Fruit fly (Drosophila melanogaster) whole organism, wandering third instar larva: ENCODE results near the gene mei-41.
A peak's percentile ranks its signal among the peaks of the same experiment; 100 is the strongest.

ENCODE experiments used
- Abd-B ChIP-seq: fragments of >200 bp; optimal IDR thresholded peaks from 2 replicates; lab custom pipeline; 2017; ENCODE audit warnings: missing biosample characterization, missing genetic modification characterization
- CG32264 ChIP-seq: fragments of 200-800 bp; sonication (Bioruptor generic); optimal IDR thresholded peaks from 2 replicates; lab custom pipeline; 2016; ENCODE audit warnings: missing biosample characterization, missing genetic modification characterization
- CG9705 ChIP-seq: fragments of 200-800 bp; sonication (Bioruptor generic); optimal IDR thresholded peaks from 2 replicates; lab custom pipeline; 2018; ENCODE audit warnings: missing biosample characterization, mild to moderate bottlenecking, missing genetic modification characterization
- CrebA ChIP-seq: fragments of 200-800 bp; sonication (Bioruptor generic); optimal IDR thresholded peaks from 2 replicates; lab custom pipeline; 2016; ENCODE audit warnings: missing biosample characterization, mild to moderate bottlenecking, missing genetic modification characterization, borderline replicate concordance
- Dfd ChIP-seq: fragments of >200 bp; optimal IDR thresholded peaks from 2 replicates; lab custom pipeline; 2017; ENCODE audit warnings: missing biosample characterization, missing genetic modification characterization
- Dif ChIP-seq: fragments of 200-275, 200-300 bp; sonication (Bioruptor generic); optimal IDR thresholded peaks from 2 replicates; lab custom pipeline; 2018; ENCODE audit warnings: missing biosample characterization, missing genetic modification characterization; ENCODE audit not compliant: partially characterized antibody
- GATAd ChIP-seq: sonication (Bioruptor generic); optimal IDR thresholded peaks from 2 replicates; lab custom pipeline; 2016; ENCODE audit warnings: missing biosample characterization, missing genetic modification characterization
- HLH106 ChIP-seq: fragments of 200-800 bp; optimal IDR thresholded peaks from 3 replicates; lab custom pipeline; 2019; ENCODE audit warnings: missing biosample characterization, mild to moderate bottlenecking, missing genetic modification characterization, moderate library complexity
- Hnf4 ChIP-seq: fragments of 200-800 bp; sonication (Bioruptor generic); optimal IDR thresholded peaks from 2 replicates; lab custom pipeline; 2016; ENCODE audit warnings: missing biosample characterization, mild to moderate bottlenecking, missing genetic modification characterization
- Hr78 ChIP-seq: fragments of >200 bp; optimal IDR thresholded peaks from 2 replicates; lab custom pipeline; 2017; ENCODE audit warnings: missing biosample characterization, missing genetic modification characterization
- Hr83 ChIP-seq: fragments of 200-300 bp; sonication (Bioruptor generic); optimal IDR thresholded peaks from 2 replicates; lab custom pipeline; 2016; ENCODE audit warnings: missing biosample characterization, mild to moderate bottlenecking, missing genetic modification characterization, moderate library complexity; ENCODE audit not compliant: poor library complexity, severe bottlenecking
- Jra ChIP-seq: sonication (Bioruptor generic); optimal IDR thresholded peaks from 2 replicates; lab custom pipeline; 2016; ENCODE audit warnings: missing biosample characterization, missing genetic modification characterization
- Mio ChIP-seq: sonication (Bioruptor generic); optimal IDR thresholded peaks from 2 replicates; lab custom pipeline; 2016; ENCODE audit warnings: missing biosample characterization, missing genetic modification characterization
- Myc ChIP-seq: fragments of >200 bp; optimal IDR thresholded peaks from 2 replicates; lab custom pipeline; 2017
- N ChIP-seq: fragments of >200 bp; optimal IDR thresholded peaks from 2 replicates; lab custom pipeline; 2018; ENCODE audit warnings: missing biosample characterization, missing external identifiers, missing genetic modification characterization
- OdsH ChIP-seq: fragments of 200-800 bp; sonication (Bioruptor generic); optimal IDR thresholded peaks from 2 replicates; lab custom pipeline; 2016; ENCODE audit warnings: missing biosample characterization, mild to moderate bottlenecking, missing genetic modification characterization
- Rel ChIP-seq, 2 experiments: fragments of 200-800 bp; sonication (Bioruptor generic) in 1 of 2; optimal IDR thresholded peaks; 2 replicates in 1 of 2; 3 replicates in 1 of 2; lab custom pipeline; 2016 to 2019; ENCODE audit warnings: mild to moderate bottlenecking in 2 of 2, missing biosample characterization in 2 of 2, missing genetic modification characterization in 2 of 2, moderate library complexity in 1 of 2
- Sp1 ChIP-seq: fragments of 200-800 bp; sonication (Bioruptor generic); optimal IDR thresholded peaks from 3 replicates; lab custom pipeline; 2019; ENCODE audit warnings: missing biosample characterization, mild to moderate bottlenecking, missing genetic modification characterization, moderate library complexity
- Vsx2 ChIP-seq: fragments of 200-300, 225-300 bp; sonication (Bioruptor generic); optimal IDR thresholded peaks from 2 replicates; lab custom pipeline; 2018; ENCODE audit warnings: missing biosample characterization, missing genetic modification characterization; ENCODE audit not compliant: partially characterized antibody
- br ChIP-seq: fragments of 200-800 bp; sonication (Bioruptor generic); optimal IDR thresholded peaks from 2 replicates; lab custom pipeline; 2016; ENCODE audit warnings: missing biosample characterization, missing genetic modification characterization
- brk ChIP-seq: fragments of 200-800 bp; sonication (Bioruptor generic); optimal IDR thresholded peaks from 2 replicates; lab custom pipeline; 2016; ENCODE audit warnings: missing biosample characterization, mild to moderate bottlenecking, missing genetic modification characterization
- dl ChIP-seq, 2 experiments: fragments of 175-275, 200-275 bp in 1 of 2; fragments of 200-275 bp in 1 of 2; sonication (Bioruptor generic); optimal IDR thresholded peaks; lab custom pipeline; 2018; ENCODE audit warnings: mild to moderate bottlenecking in 2 of 2, missing biosample characterization in 2 of 2, missing genetic modification characterization in 2 of 2, moderate library complexity in 2 of 2; ENCODE audit not compliant: partially characterized antibody in 2 of 2, insufficient read depth in 1 of 2
- dmrt93B ChIP-seq: fragments of 200-800 bp; sonication (Bioruptor generic); optimal IDR thresholded peaks from 2 replicates; lab custom pipeline; 2018; ENCODE audit warnings: missing biosample characterization, mild to moderate bottlenecking, missing genetic modification characterization
- dsf ChIP-seq: sonication (Bioruptor generic); optimal IDR thresholded peaks from 2 replicates; lab custom pipeline; 2016; ENCODE audit warnings: missing biosample characterization, missing genetic modification characterization, borderline replicate concordance
- ey ChIP-seq: fragments of 200-800 bp; sonication (Bioruptor generic); optimal IDR thresholded peaks from 2 replicates; lab custom pipeline; 2016; ENCODE audit warnings: missing biosample characterization, missing genetic modification characterization
- foxo ChIP-seq, 2 experiments: fragments of 200-800 bp; sonication (Bioruptor generic); optimal IDR thresholded peaks; 2 replicates in 1 of 2; 3 replicates in 1 of 2; lab custom pipeline; 2016 to 2017; ENCODE audit warnings: missing biosample characterization in 2 of 2, missing genetic modification characterization in 2 of 2
- fru ChIP-seq: fragments of 200-800 bp; sonication (Bioruptor generic); optimal IDR thresholded peaks from 3 replicates; lab custom pipeline; 2016; ENCODE audit warnings: missing biosample characterization, mild to moderate bottlenecking, missing genetic modification characterization
- h ChIP-seq: fragments of 200-800 bp; sonication (Bioruptor generic); optimal IDR thresholded peaks from 3 replicates; lab custom pipeline; 2016; ENCODE audit warnings: missing biosample characterization, mild to moderate bottlenecking, missing genetic modification characterization
- jim ChIP-seq: fragments of 175-275, 200-325 bp; sonication (Bioruptor generic); optimal IDR thresholded peaks from 2 replicates; lab custom pipeline; 2016; ENCODE audit warnings: missing biosample characterization, mild to moderate bottlenecking, missing genetic modification characterization
- lola ChIP-seq: fragments of >200 bp; optimal IDR thresholded peaks from 2 replicates; lab custom pipeline; 2017; ENCODE audit warnings: missing biosample characterization, missing genetic modification characterization
- pan ChIP-seq: fragments of >200 bp; optimal IDR thresholded peaks from 2 replicates; lab custom pipeline; 2017
- psq ChIP-seq: fragments of 200-800 bp; sonication (Bioruptor generic); optimal IDR thresholded peaks from 3 replicates; lab custom pipeline; 2017; ENCODE audit warnings: missing biosample characterization, mild to moderate bottlenecking, missing genetic modification characterization, moderate library complexity
- rgr ChIP-seq: fragments of 200-800 bp; sonication (Bioruptor generic); optimal IDR thresholded peaks from 3 replicates; lab custom pipeline; 2016; ENCODE audit warnings: missing biosample characterization, mild to moderate bottlenecking, missing genetic modification characterization
- sage ChIP-seq: fragments of 200-800 bp; sonication (Bioruptor generic); optimal IDR thresholded peaks from 2 replicates; lab custom pipeline; 2016; ENCODE audit warnings: missing biosample characterization, mild to moderate bottlenecking, missing genetic modification characterization
- sv ChIP-seq: fragments of 200-800 bp; sonication (Bioruptor generic); optimal IDR thresholded peaks from 3 replicates; lab custom pipeline; 2016; ENCODE audit warnings: missing biosample characterization, missing genetic modification characterization
- tai ChIP-seq: sonication (Bioruptor generic); optimal IDR thresholded peaks from 2 replicates; lab custom pipeline; 2016; ENCODE audit warnings: missing biosample characterization, missing genetic modification characterization
- usp ChIP-seq: fragments of >200 bp; optimal IDR thresholded peaks from 2 replicates; lab custom pipeline; 2017; ENCODE audit warnings: missing biosample characterization, missing genetic modification characterization
- woc ChIP-seq: sonication (Bioruptor generic); optimal IDR thresholded peaks from 2 replicates; lab custom pipeline; 2016; ENCODE audit warnings: missing biosample characterization, mild to moderate bottlenecking, missing genetic modification characterization

mei-41 gene

DNA sequence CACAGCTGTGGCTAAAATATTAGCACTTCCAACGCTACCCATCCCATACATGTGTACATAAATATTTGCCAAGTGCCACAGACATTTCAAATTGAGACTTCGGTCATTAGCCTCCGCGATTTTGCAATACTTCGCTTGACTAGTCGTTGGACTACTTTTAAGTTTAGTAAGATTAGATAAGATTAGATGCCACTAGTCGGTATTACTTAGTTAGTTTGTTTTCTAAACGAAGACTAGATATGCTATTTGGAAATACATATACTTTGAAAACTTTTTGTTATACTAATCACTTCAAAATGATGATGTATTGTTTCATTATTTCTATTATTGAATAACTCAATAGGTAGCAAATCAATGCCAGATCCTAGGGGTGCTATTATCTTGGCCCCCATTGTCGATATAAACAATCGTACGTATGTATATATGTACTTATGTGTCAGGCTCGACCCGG lies 5.5 kb upstream of the mei-41 start:
- TF ChIP-seq psq (GFP tag; lab: Kevin White, UChicago) (peak; percentile 33), usp (GFP tag; lab: Kevin White, UChicago) (no peak), dsf (no peak), Hnf4 (GFP tag; lab: Kevin White, UChicago) (peak; percentile 15), N (GFP tag; lab: Kevin White, UChicago) (no peak), sv (GFP tag; lab: Kevin White, UChicago) (no peak), rgr (GFP tag; lab: Kevin White, UChicago) (peak; percentile 52), CG32264 (no peak), OdsH (GFP tag; lab: Kevin White, UChicago) (peak; percentile 66), ey (peak; percentile 49), woc (peak; percentile 31), HLH106 (tag; lab: Kevin White, UChicago) (peak; percentile 53), Myc (lab: Kevin White, UChicago) (no peak), br (peak; percentile 43), brk (GFP tag; lab: Kevin White, UChicago) (no peak), pan (lab: Kevin White, UChicago) (no peak), fru (GFP tag; lab: Kevin White, UChicago) (peak; percentile 72), Dif (GFP tag; lab: Kevin White, UChicago) (no peak), dmrt93B (GFP tag; lab: Kevin White, UChicago) (peak; percentile 41), h (GFP tag; lab: Kevin White, UChicago) (peak; percentile 71), Sp1 (GFP tag; lab: Kevin White, UChicago) (peak; percentile 57), GATAd (GFP tag; lab: Kevin White, UChicago) (no peak), CG9705 (GFP tag; lab: Kevin White, UChicago) (peak; percentile 19), foxo (GFP tag; optimal IDR thresholded peaks at IDR 0.05; lab: Kevin White, UChicago) (peak in 1 of 2 experiments; percentile 61), Hr83 (GFP tag; lab: Kevin White, UChicago) (peak; percentile 50)

DNA sequence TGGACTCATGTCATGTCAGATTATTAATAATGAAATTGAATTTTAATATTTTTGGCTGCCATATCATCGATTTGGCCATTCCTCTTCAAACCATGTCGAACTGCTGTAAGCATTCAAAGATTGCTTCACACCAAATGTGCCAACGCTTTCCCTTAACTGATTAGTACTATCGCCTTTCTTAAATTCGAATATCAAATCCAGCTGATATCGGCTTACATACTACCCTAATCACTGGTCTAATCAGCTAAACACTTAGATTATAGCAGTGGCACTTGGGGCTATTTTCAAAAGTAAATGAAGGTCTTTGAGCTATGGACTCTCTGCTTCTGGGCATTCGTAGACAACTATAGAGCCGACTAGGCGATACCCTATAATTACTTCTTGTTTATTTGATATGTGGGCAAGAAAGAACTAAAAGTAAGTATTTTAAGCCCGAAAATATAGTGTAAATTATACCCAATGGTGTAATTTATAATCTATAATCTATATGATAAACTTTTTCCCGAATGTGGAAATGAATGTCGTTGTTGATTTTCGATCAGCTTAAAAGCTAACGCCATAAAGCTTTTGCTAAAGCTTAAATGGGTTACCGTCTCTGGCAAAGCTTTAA lies 12.4 kb downstream of the mei-41 start:
- TF ChIP-seq ey: peak; percentile 64
- peak; percentile 61 for TF ChIP-seq sv (GFP tag; lab: Kevin White, UChicago)
- TF ChIP-seq CG32264: peak; percentile 40
- TF ChIP-seq OdsH (GFP tag; lab: Kevin White, UChicago): peak; percentile 73
- TF ChIP-seq Hr78: no peak
- peak; percentile 56 for TF ChIP-seq br
- TF ChIP-seq fru (GFP tag; lab: Kevin White, UChicago): peak; percentile 77
- TF ChIP-seq woc: no peak
- TF ChIP-seq dmrt93B (GFP tag; lab: Kevin White, UChicago): no peak
- TF ChIP-seq Vsx2 (GFP tag; lab: Kevin White, UChicago): no peak
- TF ChIP-seq rgr (GFP tag; lab: Kevin White, UChicago): no peak
- TF ChIP-seq foxo (GFP tag; optimal IDR thresholded peaks at IDR 0.05; lab: Kevin White, UChicago): peak in 1 of 2 experiments; percentile 73
- no peak for TF ChIP-seq Dfd (GFP tag; lab: Kevin White, UChicago)
- no peak for TF ChIP-seq GATAd (GFP tag; lab: Kevin White, UChicago)
- no peak for TF ChIP-seq tai
- no peak for TF ChIP-seq lola (GFP tag; lab: Kevin White, UChicago)
- no peak for TF ChIP-seq Rel (GFP tag; optimal IDR thresholded peaks at IDR 0.05; lab: Kevin White, UChicago)
- no peak for TF ChIP-seq Rel (tag; optimal IDR thresholded peaks at IDR 0.05; lab: Kevin White, UChicago)
- no peak for TF ChIP-seq jim (GFP tag; lab: Kevin White, UChicago)
- TF ChIP-seq psq (GFP tag; lab: Kevin White, UChicago): peak; percentile 44
- no peak for TF ChIP-seq Myc (lab: Kevin White, UChicago)
- TF ChIP-seq CG9705 (GFP tag; lab: Kevin White, UChicago): no peak
- TF ChIP-seq Sp1 (GFP tag; lab: Kevin White, UChicago): no peak
- TF ChIP-seq brk (GFP tag; lab: Kevin White, UChicago): no peak
- TF ChIP-seq Hr83 (GFP tag; lab: Kevin White, UChicago): no peak
- TF ChIP-seq N (GFP tag; lab: Kevin White, UChicago): no peak
- peak; percentile 82 for TF ChIP-seq h (GFP tag; lab: Kevin White, UChicago)
- TF ChIP-seq pan (lab: Kevin White, UChicago): no peak
- TF ChIP-seq Dif (GFP tag; lab: Kevin White, UChicago): no peak
- no peak for TF ChIP-seq CrebA (GFP tag; lab: Kevin White, UChicago)
- TF ChIP-seq dl (GFP tag; optimal IDR thresholded peaks at IDR 0.05; lab: Kevin White, UChicago; ENCODE audit: insufficient read depth in 1 of 2, partially characterized antibody in 2 of 2): no peak
- no peak for TF ChIP-seq Hnf4 (GFP tag; lab: Kevin White, UChicago)
- TF ChIP-seq usp (GFP tag; lab: Kevin White, UChicago): no peak
- no peak for TF ChIP-seq dsf
- peak; percentile 33 for TF ChIP-seq HLH106 (tag; lab: Kevin White, UChicago)
- TF ChIP-seq Jra: no peak
- TF ChIP-seq Mio (GFP tag; lab: Kevin White, UChicago): no peak
- no peak for TF ChIP-seq Abd-B (GFP tag; lab: Kevin White, UChicago)
- no peak for TF ChIP-seq sage (GFP tag; lab: Kevin White, UChicago)
